Fruit fly (Drosophila melanogaster) whole organism, wandering third instar larva: ENCODE results near the gene CG45089.

ENCODE experiments used
- Dfd ChIP-seq: fragments of >200 bp; optimal IDR thresholded peaks from 2 replicates; lab custom pipeline; 2017; ENCODE audit warnings: missing biosample characterization, missing genetic modification characterization
- Myc ChIP-seq: fragments of >200 bp; optimal IDR thresholded peaks from 2 replicates; lab custom pipeline; 2017
- Sp1 ChIP-seq: fragments of 200-800 bp; sonication (Bioruptor generic); optimal IDR thresholded peaks from 3 replicates; lab custom pipeline; 2019; ENCODE audit warnings: missing biosample characterization, mild to moderate bottlenecking, missing genetic modification characterization, moderate library complexity
- br ChIP-seq: fragments of 200-800 bp; sonication (Bioruptor generic); optimal IDR thresholded peaks from 2 replicates; lab custom pipeline; 2016; ENCODE audit warnings: missing biosample characterization, missing genetic modification characterization
- dl ChIP-seq, 2 experiments: fragments of 175-275, 200-275 bp in 1 of 2; fragments of 200-275 bp in 1 of 2; sonication (Bioruptor generic); optimal IDR thresholded peaks; lab custom pipeline; 2018; ENCODE audit warnings: mild to moderate bottlenecking in 2 of 2, missing biosample characterization in 2 of 2, missing genetic modification characterization in 2 of 2, moderate library complexity in 2 of 2; ENCODE audit not compliant: partially characterized antibody in 2 of 2, insufficient read depth in 1 of 2
- dsf ChIP-seq: sonication (Bioruptor generic); optimal IDR thresholded peaks from 2 replicates; lab custom pipeline; 2016; ENCODE audit warnings: missing biosample characterization, missing genetic modification characterization, borderline replicate concordance
- h ChIP-seq: fragments of 200-800 bp; sonication (Bioruptor generic); optimal IDR thresholded peaks from 3 replicates; lab custom pipeline; 2016; ENCODE audit warnings: missing biosample characterization, mild to moderate bottlenecking, missing genetic modification characterization
- lola ChIP-seq: fragments of >200 bp; optimal IDR thresholded peaks from 2 replicates; lab custom pipeline; 2017; ENCODE audit warnings: missing biosample characterization, missing genetic modification characterization
- usp ChIP-seq: fragments of >200 bp; optimal IDR thresholded peaks from 2 replicates; lab custom pipeline; 2017; ENCODE audit warnings: missing biosample characterization, missing genetic modification characterization

DNA sequence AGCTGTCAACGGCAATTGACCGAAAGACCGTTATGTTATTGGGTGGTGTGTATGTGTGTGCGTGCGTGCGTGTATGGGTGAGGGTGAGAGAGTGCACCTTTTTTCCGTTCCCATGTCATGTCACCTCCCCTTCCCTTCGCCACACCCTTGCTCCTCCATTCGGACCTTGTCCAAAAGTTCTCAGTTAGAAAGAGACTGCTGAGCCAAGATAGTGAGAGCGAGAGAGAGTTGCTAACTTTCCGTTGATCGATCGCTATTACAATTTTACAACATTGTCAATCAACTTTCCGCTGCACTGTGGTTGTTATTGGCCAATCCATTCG is 44.8 kb upstream of the CG45089 start:
- TF ChIP-seq Sp1 (GFP tag; lab: Kevin White, UChicago) (no peak), dsf (GFP tag; lab: Kevin White, UChicago) (no peak), usp (no peak), Dfd (GFP tag; lab: Kevin White, UChicago) (no peak), dl (GFP tag; optimal IDR thresholded peaks at IDR 0.05; lab: Kevin White, UChicago; ENCODE audit: insufficient read depth in 1 of 2, partially characterized antibody in 2 of 2) (no peak), br (no peak), Myc (lab: Kevin White, UChicago) (no peak), lola (GFP tag; lab: Kevin White, UChicago) (no peak), h (peak; percentile 6)
